Worm (Caenorhabditis elegans) whole organism, young adult: Measurements from ENCODE around the gene coq-5.
A peak's percentile ranks its signal among the peaks of the same experiment; 100 is the strongest.

Experiments used
- B0336.3 ChIP-seq: fragments of 200-800 bp; sonication (Bioruptor generic); IDR thresholded peaks from 2 replicates; pipeline ENCODE4 v1.3.6; 2022; ENCODE audit warnings: missing genetic modification characterization, missing compliant biosample characterization
- C06A6.2 ChIP-seq: fragments of 200-800 bp; sonication (Bioruptor generic); conservative IDR thresholded peaks from 2 replicates; pipeline ENCODE4 v1.3.6; 2022; ENCODE audit warnings: missing genetic modification characterization, missing compliant biosample characterization
- F33H1.4 ChIP-seq: fragments of 200-800 bp; sonication (Bioruptor generic); IDR thresholded peaks from 2 replicates; pipeline ENCODE4 v1.3.6; 2022; ENCODE audit warnings: missing genetic modification reagents, missing genetic modification characterization, missing compliant biosample characterization
- F37B4.10 ChIP-seq: fragments of 200-800 bp; sonication (Bioruptor generic); IDR thresholded peaks from 2 replicates; pipeline ENCODE4 v1.3.6; 2022; ENCODE audit warnings: missing genetic modification characterization, missing compliant biosample characterization
- F39B2.1 ChIP-seq: fragments of 200-800 bp; sonication (Bioruptor generic); IDR thresholded peaks from 2 replicates; pipeline ENCODE4 v1.3.6; 2022; ENCODE audit warnings: missing genetic modification reagents, missing genetic modification characterization, missing compliant biosample characterization
- F55B11.4 ChIP-seq: sonication (generic microtip); optimal IDR thresholded peaks from 2 replicates; lab custom pipeline; 2016; ENCODE audit warnings: missing compliant biosample characterization, missing genetic modification characterization, borderline replicate concordance; ENCODE audit not compliant: insufficient read depth
- F57A8.1 ChIP-seq: fragments of 200-800 bp; sonication (Bioruptor generic); optimal IDR thresholded peaks from 2 replicates; lab custom pipeline; 2018; ENCODE audit warnings: mild to moderate bottlenecking, missing genetic modification characterization, moderate library complexity, missing compliant biosample characterization
- K11D2.4 ChIP-seq: fragments of 200-800 bp; sonication (Bioruptor generic); IDR thresholded peaks from 2 replicates; pipeline ENCODE4 v1.3.6; 2022; ENCODE audit warnings: missing genetic modification reagents, missing genetic modification characterization, missing compliant biosample characterization
- Y53F4B.3 ChIP-seq: fragments of 200-800 bp; sonication (Bioruptor generic); IDR thresholded peaks from 2 replicates; pipeline ENCODE4 v1.3.6; 2022; ENCODE audit warnings: missing genetic modification reagents, missing genetic modification characterization, missing compliant biosample characterization
- Y56A3A.18 ChIP-seq: fragments of 200-800 bp; sonication (Bioruptor generic); IDR thresholded peaks from 2 replicates; pipeline ENCODE4 v1.3.6; 2022; ENCODE audit warnings: missing genetic modification reagents, missing genetic modification characterization, missing compliant biosample characterization
- Y95B8A.8 ChIP-seq: fragments of 200-800 bp; sonication (Bioruptor generic); IDR thresholded peaks from 2 replicates; pipeline ENCODE4 v1.3.6; 2022; ENCODE audit warnings: missing genetic modification reagents, missing genetic modification characterization, missing compliant biosample characterization
- ZK185.1 ChIP-seq: sonication (generic microtip); optimal IDR thresholded peaks from 2 replicates; lab custom pipeline; 2016; ENCODE audit warnings: mild to moderate bottlenecking, missing genetic modification characterization, missing compliant biosample characterization; ENCODE audit not compliant: poor library complexity, severe bottlenecking
- attf-3 ChIP-seq: fragments of 200-800 bp; sonication (Bioruptor generic); conservative IDR thresholded peaks from 2 replicates; pipeline ENCODE4 v1.3.6; 2022; ENCODE audit warnings: missing genetic modification reagents, missing genetic modification characterization, missing compliant biosample characterization
- bed-1 ChIP-seq: fragments of 200-800 bp; sonication (Bioruptor generic); IDR thresholded peaks from 2 replicates; pipeline ENCODE4 v1.3.6; 2022; ENCODE audit warnings: missing genetic modification reagents, missing genetic modification characterization, missing compliant biosample characterization
- cebp-2 ChIP-seq: fragments of 200-800 bp; sonication (Bioruptor generic); IDR thresholded peaks from 2 replicates; pipeline ENCODE4 v1.3.6; 2022; ENCODE audit warnings: missing genetic modification characterization, missing compliant biosample characterization
- ceh-100 ChIP-seq: fragments of 200-800 bp; sonication (Bioruptor generic); IDR thresholded peaks from 2 replicates; pipeline ENCODE4 v1.3.6; 2022; ENCODE audit warnings: missing genetic modification reagents, missing genetic modification characterization, missing compliant biosample characterization
- ceh-58 ChIP-seq: fragments of 200-800 bp; sonication (Bioruptor generic); IDR thresholded peaks from 2 replicates; pipeline ENCODE4 v1.3.6; 2022; ENCODE audit warnings: missing genetic modification characterization, missing compliant biosample characterization
- ceh-91 ChIP-seq: fragments of 200-800 bp; sonication (Bioruptor generic); IDR thresholded peaks from 2 replicates; pipeline ENCODE4 v1.3.6; 2022; ENCODE audit warnings: missing genetic modification reagents, missing genetic modification characterization, missing compliant biosample characterization
- dpl-1 ChIP-seq: fragments of 150-350 bp; optimal IDR thresholded peaks from 2 replicates; lab custom pipeline; 2014; ENCODE audit warnings: missing biosample characterization, missing genetic modification reagents, missing genetic modification characterization
- egl-18 ChIP-seq: fragments of 200-800 bp; sonication (Bioruptor generic); IDR thresholded peaks from 2 replicates; pipeline ENCODE4 v1.3.6; 2022; ENCODE audit warnings: missing genetic modification reagents, missing genetic modification characterization, missing compliant biosample characterization
- hlh-12 ChIP-seq: sonication (generic microtip); optimal IDR thresholded peaks from 2 replicates; lab custom pipeline; 2016; ENCODE audit warnings: missing genetic modification characterization, missing compliant biosample characterization
- hmg-20 ChIP-seq: fragments of 200-800 bp; sonication (Bioruptor generic); IDR thresholded peaks from 2 replicates; pipeline ENCODE4 v1.3.6; 2022; ENCODE audit warnings: missing genetic modification reagents, missing genetic modification characterization, missing compliant biosample characterization
- hsf-1 ChIP-seq: fragments of 200-800 bp; sonication (Bioruptor generic); IDR thresholded peaks from 2 replicates; pipeline ENCODE4 v1.3.6; 2022; ENCODE audit warnings: missing genetic modification reagents, missing genetic modification characterization, missing compliant biosample characterization
- lin-35 ChIP-seq, 3 experiments: fragments of 150-350 bp in 2 of 3; sonication (generic microtip) in 1 of 3; optimal IDR thresholded peaks; 2 replicates each; lab custom pipeline; 2014 to 2018; ENCODE audit warnings: missing biosample characterization in 3 of 3, missing genetic modification characterization in 3 of 3, missing genetic modification reagents in 3 of 3
- lin-40 ChIP-seq: sonication (generic microtip); optimal IDR thresholded peaks from 2 replicates; lab custom pipeline; 2016; ENCODE audit warnings: missing genetic modification characterization, mild to moderate bottlenecking, missing compliant biosample characterization, missing genotype, missing genetic modification reagents
- lir-1 ChIP-seq: fragments of 200-800 bp; sonication (Bioruptor generic); conservative IDR thresholded peaks from 2 replicates; pipeline ENCODE4 v1.3.6; 2022; ENCODE audit warnings: missing genetic modification reagents, missing genetic modification characterization, missing compliant biosample characterization
- lsl-1 ChIP-seq: fragments of 200-800 bp; sonication (Bioruptor generic); optimal IDR thresholded peaks from 2 replicates; lab custom pipeline; 2018; ENCODE audit warnings: mild to moderate bottlenecking, missing genetic modification characterization, moderate library complexity, missing compliant biosample characterization
- madf-10 ChIP-seq: sonication (generic microtip); optimal IDR thresholded peaks from 2 replicates; lab custom pipeline; 2016; ENCODE audit warnings: mild to moderate bottlenecking, missing genetic modification characterization, missing compliant biosample characterization
- mcd-1 ChIP-seq: fragments of 200-800 bp; sonication (Bioruptor generic); IDR thresholded peaks from 2 replicates; pipeline ENCODE4 v1.3.6; 2022; ENCODE audit warnings: missing genetic modification reagents, missing genetic modification characterization, missing compliant biosample characterization
- mxl-1 ChIP-seq: sonication (generic microtip); optimal IDR thresholded peaks from 2 replicates; lab custom pipeline; 2016; ENCODE audit warnings: missing genetic modification characterization, missing compliant biosample characterization
- nhr-120 ChIP-seq: fragments of 200-800 bp; sonication (Bioruptor generic); IDR thresholded peaks from 2 replicates; pipeline ENCODE4 v1.3.6; 2022; ENCODE audit warnings: missing genetic modification characterization, missing compliant biosample characterization
- nhr-179 ChIP-seq: sonication (generic microtip); optimal IDR thresholded peaks from 2 replicates; lab custom pipeline; 2016; ENCODE audit warnings: mild to moderate bottlenecking, missing genetic modification characterization, missing compliant biosample characterization
- pbrm-1 ChIP-seq: fragments of 200-800 bp; sonication (Bioruptor generic); IDR thresholded peaks from 2 replicates; pipeline ENCODE4 v1.3.6; 2022; ENCODE audit warnings: missing genetic modification reagents, missing genetic modification characterization, missing compliant biosample characterization
- rec-8 ChIP-seq, 2 experiments: sonication (generic microtip); optimal IDR thresholded peaks; 2 replicates each; lab custom pipeline; 2016; ENCODE audit warnings: mild to moderate bottlenecking in 2 of 2, missing genetic modification characterization in 2 of 2, missing genetic modification reagents in 2 of 2, missing genotype in 2 of 2, missing biosample characterization in 1 of 2, missing compliant biosample characterization in 1 of 2, moderate library complexity in 1 of 2
- rpc-1 ChIP-seq, 2 experiments: fragments of 150-350 bp in 1 of 2; sonication (generic microtip) in 1 of 2; optimal IDR thresholded peaks; 2 replicates each; lab custom pipeline; 2014 to 2018; ENCODE audit warnings: missing biosample characterization in 1 of 2, missing genetic modification characterization in 1 of 2, missing genetic modification reagents in 1 of 2, missing genotype in 1 of 2
- sdz-38 ChIP-seq: sonication (generic microtip); optimal IDR thresholded peaks from 2 replicates; lab custom pipeline; 2016; ENCODE audit warnings: missing genotype, missing genetic modification characterization, missing compliant biosample characterization
- sea-2 ChIP-seq: fragments of 200-800 bp; sonication (Bioruptor generic); IDR thresholded peaks from 2 replicates; pipeline ENCODE4 v1.3.6; 2022; ENCODE audit warnings: missing genetic modification characterization, missing compliant biosample characterization
- somi-1 ChIP-seq: fragments of 200-800 bp; sonication (Bioruptor generic); optimal IDR thresholded peaks from 2 replicates; lab custom pipeline; 2018; ENCODE audit warnings: mild to moderate bottlenecking, missing genetic modification characterization, missing compliant biosample characterization
- tbp1 ChIP-seq: fragments of 200-800 bp; sonication (Bioruptor generic); optimal IDR thresholded peaks from 2 replicates; lab custom pipeline; 2018; ENCODE audit warnings: mild to moderate bottlenecking, missing genetic modification characterization, missing compliant biosample characterization
- tbx-9 ChIP-seq: sonication (generic microtip); optimal IDR thresholded peaks from 2 replicates; lab custom pipeline; 2016; ENCODE audit warnings: borderline replicate concordance, missing genetic modification characterization, inconsistent platforms, missing compliant biosample characterization
- unc-62 ChIP-seq: fragments of 150-350 bp; optimal IDR thresholded peaks from 2 replicates; lab custom pipeline; 2014; ENCODE audit warnings: missing biosample characterization, missing genetic modification reagents, missing genetic modification characterization
- zfh-2 ChIP-seq: fragments of 200-800 bp; sonication (Bioruptor generic); conservative IDR thresholded peaks from 2 replicates; pipeline ENCODE4 v1.3.6; 2022; ENCODE audit warnings: missing genetic modification reagents, missing genetic modification characterization, missing compliant biosample characterization
- ztf-22 ChIP-seq: fragments of 200-800 bp; sonication (Bioruptor generic); optimal IDR thresholded peaks from 2 replicates; lab custom pipeline; 2018; ENCODE audit warnings: mild to moderate bottlenecking, missing genetic modification characterization, moderate library complexity, missing compliant biosample characterization
- ztf-26 ChIP-seq: sonication (generic microtip); optimal IDR thresholded peaks from 2 replicates; lab custom pipeline; 2017; ENCODE audit warnings: missing genetic modification characterization, missing compliant biosample characterization
- ztf-6 ChIP-seq: fragments of 200-800 bp; sonication (Bioruptor generic); IDR thresholded peaks from 2 replicates; pipeline ENCODE4 v1.3.6; 2022; ENCODE audit warnings: missing genetic modification reagents, missing genetic modification characterization, missing compliant biosample characterization

Gene coq-5

DNA sequence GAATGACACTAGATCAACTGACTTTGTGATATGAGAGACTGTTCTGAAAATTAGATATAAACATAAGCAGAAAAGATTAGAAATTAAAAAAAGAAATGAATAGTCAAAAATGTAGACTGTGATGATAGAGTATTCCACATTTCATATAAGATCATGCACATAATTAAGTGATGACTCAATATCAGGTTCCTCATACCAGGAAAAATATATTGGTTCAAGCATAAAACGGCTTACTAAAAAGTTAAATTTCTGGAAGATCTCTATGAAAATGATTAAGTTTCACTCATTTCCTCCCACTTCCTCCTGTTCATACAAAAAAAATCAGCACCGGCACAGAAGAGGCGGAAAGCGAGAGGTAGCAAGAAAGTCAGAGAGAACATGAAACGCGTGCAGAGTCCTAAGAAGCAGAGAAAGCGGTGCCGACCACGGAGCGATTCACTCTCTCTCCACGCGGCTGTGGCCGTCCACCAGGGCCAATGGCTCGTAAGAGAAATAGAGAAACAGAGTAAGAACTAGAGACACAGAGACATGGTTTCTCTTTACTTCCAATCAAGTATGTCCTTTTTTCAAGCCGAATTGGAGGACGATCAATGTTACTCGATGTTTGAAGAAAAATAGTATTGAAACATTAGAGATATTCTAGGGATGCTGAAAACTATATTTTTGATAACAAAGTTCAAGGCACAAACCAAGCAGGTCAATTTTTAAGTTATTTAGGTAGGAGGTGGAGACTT is 33.5 kb upstream of the coq-5 start, which contains the start of the genes ZK688.5 and fahd-1 (continued):
- TF ChIP-seq unc-62 (GFP tag; lab: Kevin White, UChicago), result peak; percentile 23
- TF ChIP-seq rpc-1 (optimal IDR thresholded peaks at IDR 0.05; lab: Kevin White, UChicago), result no peak
- no peak for TF ChIP-seq rpc-1 (tag; optimal IDR thresholded peaks at IDR 0.05; lab: Kevin White, UChicago)
- peak; percentile 69 for TF ChIP-seq lin-40 (tag; lab: Kevin White, UChicago)
- no peak for TF ChIP-seq nhr-179 (tag; lab: Kevin White, UChicago)
- TF ChIP-seq Y53F4B.3 (GFP tag; lab: Robert Waterston, UW), result no peak
- no peak for TF ChIP-seq cebp-2
- TF ChIP-seq ZK185.1, result peak; percentile 26
- no peak for TF ChIP-seq ztf-22 (GFP tag; lab: Kevin White, UChicago)
- no peak for TF ChIP-seq tbx-9 (tag; lab: Kevin White, UChicago)
- peak; percentile 45 for TF ChIP-seq tbp1 (GFP tag; lab: Kevin White, UChicago)
- no peak for TF ChIP-seq zfh-2 (GFP tag; lab: Robert Waterston, UW)
- TF ChIP-seq hsf-1 (GFP tag; lab: Robert Waterston, UW), result no peak
- no peak for TF ChIP-seq Y95B8A.8 (GFP tag; lab: Robert Waterston, UW)
- no peak for TF ChIP-seq rec-8 (tag; optimal IDR thresholded peaks at IDR 0.05; lab: Kevin White, UChicago)
- TF ChIP-seq mxl-1 (tag; lab: Kevin White, UChicago), result no peak
- no peak for TF ChIP-seq F37B4.10 (GFP tag; lab: Robert Waterston, UW)
- no peak for TF ChIP-seq ceh-100
- no peak for TF ChIP-seq ceh-58 (GFP tag; lab: Robert Waterston, UW)
- no peak for TF ChIP-seq egl-18 (GFP tag; lab: Robert Waterston, UW)
- no peak for TF ChIP-seq lsl-1 (GFP tag; lab: Kevin White, UChicago)
- peak; percentile 14 for TF ChIP-seq madf-10
- no peak for TF ChIP-seq lir-1 (GFP tag; lab: Robert Waterston, UW)
- peak; percentile 43 for TF ChIP-seq somi-1 (GFP tag; lab: Kevin White, UChicago)
- TF ChIP-seq B0336.3 (GFP tag; lab: Robert Waterston, UW), result 0 out of 2 replicates have a peak, but pooled peaks have one; percentile 52
- no peak for TF ChIP-seq F57A8.1 (GFP tag; lab: Kevin White, UChicago)
- TF ChIP-seq mcd-1 (GFP tag; lab: Robert Waterston, UW), result no peak; the same call in 1 of the 2 replicates
- TF ChIP-seq hmg-20 (GFP tag; lab: Robert Waterston, UW), result no peak
- TF ChIP-seq attf-3 (GFP tag; lab: Robert Waterston, UW), result 0 out of 2 replicates have a peak, but pooled peaks have one; percentile 22
- TF ChIP-seq F55B11.4 (tag; lab: Kevin White, UChicago), result no peak
- TF ChIP-seq nhr-120, result no peak
- TF ChIP-seq F39B2.1 (GFP tag; lab: Robert Waterston, UW), result no peak
- no peak for TF ChIP-seq ztf-6 (GFP tag; lab: Robert Waterston, UW)
- no peak for TF ChIP-seq lin-35 (GFP tag; optimal IDR thresholded peaks at IDR 0.05; lab: Kevin White, UChicago)
- TF ChIP-seq F33H1.4 (GFP tag; lab: Robert Waterston, UW), result no peak
- no peak for TF ChIP-seq ceh-91 (GFP tag; lab: Robert Waterston, UW)
- TF ChIP-seq sdz-38 (tag; lab: Kevin White, UChicago), result no peak
- no peak for TF ChIP-seq sea-2 (GFP tag; lab: Robert Waterston, UW)
- TF ChIP-seq C06A6.2 (GFP tag; lab: Robert Waterston, UW), result 0 out of 2 replicates have a peak, but pooled peaks have one; percentile 35
- 0 out of 2 replicates have a peak, but pooled peaks have one; percentile 26 for TF ChIP-seq pbrm-1 (GFP tag; lab: Robert Waterston, UW)
- TF ChIP-seq hlh-12 (tag; lab: Kevin White, UChicago), result no peak
- no peak for TF ChIP-seq dpl-1
- peak; percentile 39 for TF ChIP-seq ztf-26 (tag; lab: Kevin White, UChicago)
- TF ChIP-seq Y56A3A.18 (GFP tag; lab: Robert Waterston, UW), result no peak
- no peak for TF ChIP-seq bed-1 (GFP tag; lab: Robert Waterston, UW)
- 0 out of 2 replicates have a peak, but pooled peaks have one; percentile 10 for TF ChIP-seq K11D2.4 (GFP tag; lab: Robert Waterston, UW)
